Worm (Caenorhabditis elegans): ENCODE results near the gene C23G10.10.

DNA sequence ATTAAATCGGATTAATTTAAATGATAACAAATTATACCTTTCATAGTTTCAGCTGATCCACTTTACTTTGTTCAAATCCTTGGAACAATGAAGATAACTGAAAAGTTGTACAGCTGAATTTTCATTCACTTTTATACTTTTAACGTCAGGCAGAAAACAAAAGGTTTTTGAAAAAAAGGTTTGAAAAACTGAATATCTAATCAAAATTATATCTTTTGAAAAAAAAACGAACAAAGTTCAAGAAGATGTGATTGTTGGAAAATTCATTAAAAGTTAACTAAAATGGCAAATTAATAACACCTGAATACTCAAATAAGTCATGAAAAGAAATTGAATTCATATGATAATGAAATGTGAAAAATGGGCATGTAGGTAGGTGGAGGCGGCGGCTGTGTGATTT is 22.8 kb upstream of the C23G10.10 start, which contains the start of gene T12A2.21:
- no peak for TF ChIP-seq sptf-1 (tag; optimal IDR thresholded peaks at IDR 0.05)
- no peak for TF ChIP-seq ces-1 (GFP tag; optimal IDR thresholded peaks at IDR 0.05)
- TF ChIP-seq ztf-11 (tag; optimal IDR thresholded peaks at IDR 0.05) = no peak
- TF ChIP-seq nhr-2 (tag; optimal IDR thresholded peaks at IDR 0.05) = no peak
- no peak for TF ChIP-seq nhr-12 (tag; optimal IDR thresholded peaks at IDR 0.05)
- no peak for TF ChIP-seq sem-2 (GFP tag; optimal IDR thresholded peaks at IDR 0.05)
- TF ChIP-seq M03D4.4 (tag; optimal IDR thresholded peaks at IDR 0.05) = no peak

All from whole organism, mixed stage, embryonic.